Worm (Caenorhabditis elegans): Measurements from ENCODE around the gene lpd-9.

lpd-9 gene

ce11 chrV:10574197-10574596 is 4.9 kb upstream of the lpd-9 start:
- TF ChIP-seq fos-1 (tag; optimal IDR thresholded peaks at IDR 0.05) (no peak), ceh-82 (tag; optimal IDR thresholded peaks at IDR 0.05) (no peak), elt-3 (tag; optimal IDR thresholded peaks at IDR 0.05) (no peak), mdl-1 (tag; optimal IDR thresholded peaks at IDR 0.05) (no peak), ama-1 (optimal IDR thresholded peaks at IDR 0.05) (no peak), Y55F3AM.14 (GFP tag; optimal IDR thresholded peaks at IDR 0.05) (no peak)

- TF ChIP-seq elt-3 (tag; optimal IDR thresholded peaks at IDR 0.05) (no peak), blmp-1 (tag; optimal IDR thresholded peaks at IDR 0.05; ENCODE audit: insufficient read depth) (no peak), nhr-12 (tag; optimal IDR thresholded peaks at IDR 0.05) (no peak)
These were observed 2.8 kb upstream of the lpd-9 start, which contains the start of gene vps-54 for ce11 chrV:10576319-10576718. Gene vps-54, minus strand, starts transcription at chrV:10576419.

- TF ChIP-seq ztf-11 (tag; optimal IDR thresholded peaks at IDR 0.05) = no peak
- TF ChIP-seq egl-27 (tag; optimal IDR thresholded peaks at IDR 0.05) = no peak
- no peak for TF ChIP-seq C34F6.9 (tag; optimal IDR thresholded peaks at IDR 0.05)
- TF ChIP-seq nhr-6 (tag; optimal IDR thresholded peaks at IDR 0.05) = no peak
- no peak for TF ChIP-seq skn-1 (tag; optimal IDR thresholded peaks at IDR 0.05)
- TF ChIP-seq blmp-1 (tag; optimal IDR thresholded peaks at IDR 0.05; ENCODE audit: insufficient read depth) = no peak
- no peak for TF ChIP-seq mbf-1 (tag; optimal IDR thresholded peaks at IDR 0.05)
- no peak for TF ChIP-seq zag-1 (tag; optimal IDR thresholded peaks at IDR 0.05)
- TF ChIP-seq mdl-1 (tag; optimal IDR thresholded peaks at IDR 0.05) = no peak
- no peak for TF ChIP-seq nhr-21 (tag; optimal IDR thresholded peaks at IDR 0.05)
These were observed 879 bp upstream of the lpd-9 start, which contains the start of gene mics-1 for ce11 chrV:10578226-10578625. Gene mics-1, minus strand, starts transcription at chrV:10578326.

- TF ChIP-seq gmeb-1 (tag; optimal IDR thresholded peaks at IDR 0.05) (peak; percentile 5), nhr-10 (tag; optimal IDR thresholded peaks at IDR 0.05) (no peak), nhr-25 (tag; optimal IDR thresholded peaks at IDR 0.05) (no peak), ztf-1 (GFP tag; conservative IDR thresholded peaks at IDR 0.05) (no peak), nhr-12 (tag; optimal IDR thresholded peaks at IDR 0.05) (no peak), nhr-21 (tag; optimal IDR thresholded peaks at IDR 0.05) (no peak), crh-2 (tag; optimal IDR thresholded peaks at IDR 0.05) (peak; percentile 23), nhr-237 (tag; optimal IDR thresholded peaks at IDR 0.05) (no peak), fos-1 (tag; optimal IDR thresholded peaks at IDR 0.05) (peak; percentile 83), ZK546.5 (tag; optimal IDR thresholded peaks at IDR 0.05) (no peak), unc-55 (GFP tag; optimal IDR thresholded peaks at IDR 0.05) (no peak), lsy-2 (tag; optimal IDR thresholded peaks at IDR 0.05) (no peak), C34F6.9 (tag; optimal IDR thresholded peaks at IDR 0.05) (no peak), ama-1 (optimal IDR thresholded peaks at IDR 0.05) (no peak), skn-1 (tag; optimal IDR thresholded peaks at IDR 0.05) (peak; percentile 46), sma-3 (GFP tag; optimal IDR thresholded peaks at IDR 0.05) (no peak), ceh-16 (tag; optimal IDR thresholded peaks at IDR 0.05) (no peak), sma-9 (GFP tag; optimal IDR thresholded peaks at IDR 0.05) (peak; percentile 32), sma-9 (tag; optimal IDR thresholded peaks at IDR 0.05) (no peak), F13H6.1 (tag; optimal IDR thresholded peaks at IDR 0.05) (no peak), ztf-4 (tag; optimal IDR thresholded peaks at IDR 0.05) (no peak), ceh-82 (tag; optimal IDR thresholded peaks at IDR 0.05) (no peak), peb-1 (tag; optimal IDR thresholded peaks at IDR 0.05) (no peak)
These were observed 1.5 kb downstream of the lpd-9 start for ce11 chrV:10580638-10581037.

ce11 chrV:10581837-10582300 is 2.8 kb downstream of the lpd-9 start, which contains the start of gene T21C9.6:
Gene T21C9.6, plus strand, starts transcription at chrV:10581887.
- TF ChIP-seq ceh-16 (tag; optimal IDR thresholded peaks at IDR 0.05) (no peak), fos-1 (tag; optimal IDR thresholded peaks at IDR 0.05) (peak; percentile 30)

ce11 chrV:10588694-10589093 is 9.6 kb downstream of the lpd-9 start, which contains the start of gene srg-32:
Gene srg-32, minus strand, starts transcription at chrV:10588794.
- no peak for TF ChIP-seq unc-39 (tag; optimal IDR thresholded peaks at IDR 0.05)
- no peak for TF ChIP-seq nhr-6 (tag; optimal IDR thresholded peaks at IDR 0.05)
- no peak for TF ChIP-seq alr-1 (tag; optimal IDR thresholded peaks at IDR 0.05)
- no peak for TF ChIP-seq nhr-77 (tag; optimal IDR thresholded peaks at IDR 0.05)
- no peak for TF ChIP-seq R02D3.7 (tag; optimal IDR thresholded peaks at IDR 0.05)
- TF ChIP-seq dmd-4 (tag; optimal IDR thresholded peaks at IDR 0.05) = no peak
- TF ChIP-seq C34F6.9 (tag; optimal IDR thresholded peaks at IDR 0.05) = no peak
- TF ChIP-seq nhr-11 (tag; optimal IDR thresholded peaks at IDR 0.05) = no peak
- TF ChIP-seq ztf-1 (GFP tag; conservative IDR thresholded peaks at IDR 0.05) = no peak
- TF ChIP-seq blmp-1 (tag; optimal IDR thresholded peaks at IDR 0.05; ENCODE audit: insufficient read depth) = no peak
- TF ChIP-seq nhr-237 (tag; optimal IDR thresholded peaks at IDR 0.05) = no peak
- no peak for TF ChIP-seq peb-1 (tag; optimal IDR thresholded peaks at IDR 0.05)
- TF ChIP-seq unc-55 (GFP tag; optimal IDR thresholded peaks at IDR 0.05) = no peak

All from whole organism, L2 larva.